Worm (Caenorhabditis elegans) whole organism, late embryonic: ENCODE measurements around the gene lurp-4.

Experiments
- F13H6.1 ChIP-seq: sonication (generic microtip); optimal IDR thresholded peaks from 2 replicates; lab custom pipeline; 2016; ENCODE audit warnings: missing genetic modification characterization, missing compliant biosample characterization
- ceh-22 ChIP-seq: sonication (generic microtip); optimal IDR thresholded peaks from 2 replicates; lab custom pipeline; 2017; ENCODE audit warnings: missing biosample characterization, missing genetic modification characterization
- pha-4 ChIP-seq: fragments of 150-350 bp; optimal IDR thresholded peaks from 2 replicates; lab custom pipeline; 2018; ENCODE audit warnings: missing biosample characterization, missing genetic modification reagents, missing genetic modification characterization

ce11 chrV:13043195-13043762, 49.2 kb upstream of the lurp-4 start, which contains the start of gene lap-2:
- TF ChIP-seq pha-4 (no peak), F13H6.1 (no peak), ceh-22 (tag; lab: Kevin White, UChicago) (no peak)
